Worm (Caenorhabditis elegans): ENCODE data around the gene ran-2.
A peak's percentile ranks its signal among the peaks of the same experiment; 100 is the strongest.

The ran-2 gene

ce11 chrIII:7973201-7973767 lies 39.9 kb downstream of the ran-2 start, which contains the start of the genes eef-1B.1 and aco-2 (continued):
- no peak for TF ChIP-seq ceh-9 (tag; optimal IDR thresholded peaks at IDR 0.05)
- peak; percentile 85 for TF ChIP-seq egl-5 (tag; optimal IDR thresholded peaks at IDR 0.05)
- TF ChIP-seq pqm-1 (tag; optimal IDR thresholded peaks at IDR 0.05) = peak; percentile 82
- peak; percentile 75 for TF ChIP-seq ceh-28 (tag; optimal IDR thresholded peaks at IDR 0.05)
- TF ChIP-seq elt-2 (tag; optimal IDR thresholded peaks at IDR 0.05) = peak; percentile 78
- peak; percentile 97 for TF ChIP-seq nhr-25 (tag; optimal IDR thresholded peaks at IDR 0.05)
- peak; percentile 95 for TF ChIP-seq lin-15B (tag; optimal IDR thresholded peaks at IDR 0.05)
- TF ChIP-seq nhr-76 (tag; optimal IDR thresholded peaks at IDR 0.05) = no peak

- TF ChIP-seq nhr-43 (tag; optimal IDR thresholded peaks at IDR 0.05; ENCODE audit: poor library complexity, severe bottlenecking) (peak; percentile 15), skn-1 (tag; optimal IDR thresholded peaks at IDR 0.05) (peak; percentile 42), ceh-16 (tag; optimal IDR thresholded peaks at IDR 0.05) (no peak), jun-1 (tag; optimal IDR thresholded peaks at IDR 0.05) (peak; percentile 60), elt-2 (tag; optimal IDR thresholded peaks at IDR 0.05) (peak; percentile 54), ztf-4 (tag; optimal IDR thresholded peaks at IDR 0.05) (peak; percentile 19), ztf-11 (tag; optimal IDR thresholded peaks at IDR 0.05) (no peak), fkh-2 (tag; optimal IDR thresholded peaks at IDR 0.05) (no peak), pha-4 (tag; optimal IDR thresholded peaks at IDR 0.05) (peak; percentile 71), unc-62 (GFP tag; optimal IDR thresholded peaks at IDR 0.05) (no peak), lin-39 (tag; optimal IDR thresholded peaks at IDR 0.05) (peak; percentile 9), elt-3 (tag; optimal IDR thresholded peaks at IDR 0.05) (no peak), nhr-25 (tag; optimal IDR thresholded peaks at IDR 0.05) (peak; percentile 24), pqm-1 (tag; optimal IDR thresholded peaks at IDR 0.05) (peak; percentile 26)
Observed at ce11 chrIII:7973968-7974607, 40.8 kb downstream of the ran-2 start.

- TF ChIP-seq daf-12 (tag; optimal IDR thresholded peaks at IDR 0.05) (no peak), ama-1 (optimal IDR thresholded peaks at IDR 0.05) (peak; percentile 65), nhr-43 (tag; optimal IDR thresholded peaks at IDR 0.05; ENCODE audit: poor library complexity, severe bottlenecking) (peak; percentile 28), lsy-12 (tag; optimal IDR thresholded peaks at IDR 0.05) (peak; percentile 14), fkh-2 (tag; optimal IDR thresholded peaks at IDR 0.05) (no peak), nhr-23 (tag; optimal IDR thresholded peaks at IDR 0.05) (no peak), lin-15B (tag; optimal IDR thresholded peaks at IDR 0.05) (no peak), snpc-4 (tag; optimal IDR thresholded peaks at IDR 0.05) (no peak), R02D3.7 (tag; optimal IDR thresholded peaks at IDR 0.05) (peak; percentile 22), elt-2 (tag; optimal IDR thresholded peaks at IDR 0.05) (peak; percentile 19), ceh-82 (tag; optimal IDR thresholded peaks at IDR 0.05) (no peak)
Observed at ce11 chrIII:7977224-7977623, 43.9 kb downstream of the ran-2 start.

- no peak for TF ChIP-seq nhr-11 (tag; optimal IDR thresholded peaks at IDR 0.05)
- no peak for TF ChIP-seq elt-3 (tag; optimal IDR thresholded peaks at IDR 0.05)
- no peak for TF ChIP-seq nhr-76 (tag; optimal IDR thresholded peaks at IDR 0.05)
- TF ChIP-seq nhr-12 (tag; optimal IDR thresholded peaks at IDR 0.05) = no peak
Observed at ce11 chrIII:7977777-7978176, 44.4 kb downstream of the ran-2 start, which contains the start of gene C06G4.4. TSS of gene C06G4.4 (minus strand) at chrIII:7977812.

- peak; percentile 42 for TF ChIP-seq ama-1 (optimal IDR thresholded peaks at IDR 0.05)
- no peak for TF ChIP-seq elt-2 (tag; optimal IDR thresholded peaks at IDR 0.05)
Observed at ce11 chrIII:7978289-7978688, 45.0 kb downstream of the ran-2 start.

- TF ChIP-seq elt-1 (tag; optimal IDR thresholded peaks at IDR 0.05) (no peak), fkh-10 (GFP tag; optimal IDR thresholded peaks at IDR 0.05) (no peak), aly-2 (tag; optimal IDR thresholded peaks at IDR 0.05) (no peak), elt-2 (tag; optimal IDR thresholded peaks at IDR 0.05) (peak; percentile 63), lsy-12 (tag; optimal IDR thresholded peaks at IDR 0.05) (no peak), pha-4 (tag; optimal IDR thresholded peaks at IDR 0.05) (peak; percentile 95), nhr-25 (tag; optimal IDR thresholded peaks at IDR 0.05) (peak; percentile 71), hmg-11 (tag; optimal IDR thresholded peaks at IDR 0.05) (peak; percentile 43), lin-15B (tag; optimal IDR thresholded peaks at IDR 0.05) (peak; percentile 10), egl-5 (tag; optimal IDR thresholded peaks at IDR 0.05) (peak; percentile 64), nfya-1 (tag; optimal IDR thresholded peaks at IDR 0.05; ENCODE audit: insufficient read depth) (peak; percentile 57), nhr-77 (tag; optimal IDR thresholded peaks at IDR 0.05) (no peak)
Observed at ce11 chrIII:7978723-7979122, 45.4 kb downstream of the ran-2 start.
